Worm (Caenorhabditis elegans) whole organism, midembryonic: Measurements from ENCODE around the gene pafo-1.

Source experiments
- T22C8.4 ChIP-seq: fragments of 200-800 bp; sonication (Bioruptor generic); IDR thresholded peaks from 2 replicates; pipeline ENCODE4 v1.3.6; 2022; ENCODE audit warnings: missing genetic modification characterization, missing compliant biosample characterization
- flt-1 ChIP-seq: fragments of 200-800 bp; sonication (Bioruptor generic); IDR thresholded peaks from 2 replicates; pipeline ENCODE4 v1.3.6; 2022; ENCODE audit warnings: missing genetic modification characterization, missing compliant biosample characterization
- tab-1 ChIP-seq: fragments of 200-800 bp; sonication (Bioruptor generic); IDR thresholded peaks from 2 replicates; pipeline ENCODE4 v1.3.6; 2022; ENCODE audit warnings: missing genetic modification characterization, missing compliant biosample characterization
- ztf-29 ChIP-seq: fragments of 200-800 bp; sonication (Bioruptor generic); IDR thresholded peaks from 2 replicates; pipeline ENCODE4 v1.3.6; 2022; ENCODE audit warnings: missing genetic modification reagents, missing genetic modification characterization, missing compliant biosample characterization

DNA sequence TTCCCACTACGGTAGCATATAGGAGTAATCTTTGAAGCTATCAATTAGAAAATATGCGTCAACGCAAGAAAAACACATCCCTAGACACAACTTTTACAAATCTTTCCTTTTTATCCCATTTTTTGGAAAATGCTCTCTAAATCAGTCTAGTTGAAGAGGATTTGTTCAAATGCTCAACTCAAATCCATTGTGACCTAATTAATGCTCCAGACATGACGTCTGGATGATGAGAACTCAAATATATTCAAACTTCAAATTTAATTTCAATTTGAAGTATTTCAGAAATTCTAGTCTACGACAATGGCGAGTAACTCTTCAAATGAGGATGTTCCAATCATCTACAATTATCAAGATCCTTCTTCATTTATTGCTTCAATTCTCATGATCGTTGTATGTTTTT lies 30.9 kb downstream of the pafo-1 start, which contains the start of gene srx-85:
- TF ChIP-seq tab-1 = no peak
- TF ChIP-seq flt-1 (GFP tag; lab: Robert Waterston, UW) = no peak
- TF ChIP-seq T22C8.4 = no peak
- no peak for TF ChIP-seq ztf-29 (GFP tag; lab: Robert Waterston, UW)
